Worm (Caenorhabditis elegans): ENCODE results near the gene F41G3.10.

- TF ChIP-seq tbx-2 (tag; optimal IDR thresholded peaks at IDR 0.05): no peak
- TF ChIP-seq pha-4 (tag; optimal IDR thresholded peaks at IDR 0.05): no peak
- TF ChIP-seq egl-27 (tag; optimal IDR thresholded peaks at IDR 0.05): no peak
- TF ChIP-seq elt-1 (tag; optimal IDR thresholded peaks at IDR 0.05): no peak
- no peak for TF ChIP-seq unc-62 (GFP tag; optimal IDR thresholded peaks at IDR 0.05)
- no peak for TF ChIP-seq nhr-25 (tag; optimal IDR thresholded peaks at IDR 0.05)
- no peak for TF ChIP-seq ama-1 (optimal IDR thresholded peaks at IDR 0.05)
- TF ChIP-seq ceh-82 (tag; optimal IDR thresholded peaks at IDR 0.05): no peak
- TF ChIP-seq eor-1 (tag; optimal IDR thresholded peaks at IDR 0.05): no peak
- TF ChIP-seq sea-2 (GFP tag; optimal IDR thresholded peaks at IDR 0.05): no peak
- no peak for TF ChIP-seq ztf-11 (tag; optimal IDR thresholded peaks at IDR 0.05)
- no peak for TF ChIP-seq nhr-77 (tag; optimal IDR thresholded peaks at IDR 0.05)
These were observed 6.7 kb downstream of the F41G3.10 start, which contains the start of gene F41G3.6 for ce11 chrII:6742614-6743013.

Data from whole organism, L3 larva.